Fruit fly (Drosophila melanogaster) S2 (cell line): ENCODE results near the gene CG15036.

ENCODE experiments used
- CG8478 ChIP-seq: fragments of >200 bp; optimal IDR thresholded peaks from 2 replicates; lab custom pipeline; 2018
- CTCF ChIP-seq, 2 experiments: fragments of >200 bp; optimal IDR thresholded peaks; 2 replicates each; lab custom pipeline; 2018

Gene CG15036

dm6 chrX:7406908-7407307, 17.7 kb downstream of the CG15036 start, which contains the start of gene CG32727:
Gene CG32727 (plus strand): TSS chrX:7407208.
- TF ChIP-seq CTCF (optimal IDR thresholded peaks at IDR 0.05; lab: Kevin White, UChicago) (no peak), CG8478 (no peak)

- TF ChIP-seq CTCF (optimal IDR thresholded peaks at IDR 0.05; lab: Kevin White, UChicago) (no peak), CG8478 (no peak)
Measured at dm6 chrX:7405697-7406096, 18.9 kb downstream of the CG15036 start, which contains the start of gene CG1677. Gene CG1677 (minus strand): TSS chrX:7405797.

dm6 chrX:7403074-7403473, 21.6 kb downstream of the CG15036 start, which contains the start of gene CG15035:
Gene CG15035 (minus strand): TSS chrX:7403174.
- no peak for TF ChIP-seq CTCF (optimal IDR thresholded peaks at IDR 0.05; lab: Kevin White, UChicago)
- TF ChIP-seq CG8478: no peak

DNA sequence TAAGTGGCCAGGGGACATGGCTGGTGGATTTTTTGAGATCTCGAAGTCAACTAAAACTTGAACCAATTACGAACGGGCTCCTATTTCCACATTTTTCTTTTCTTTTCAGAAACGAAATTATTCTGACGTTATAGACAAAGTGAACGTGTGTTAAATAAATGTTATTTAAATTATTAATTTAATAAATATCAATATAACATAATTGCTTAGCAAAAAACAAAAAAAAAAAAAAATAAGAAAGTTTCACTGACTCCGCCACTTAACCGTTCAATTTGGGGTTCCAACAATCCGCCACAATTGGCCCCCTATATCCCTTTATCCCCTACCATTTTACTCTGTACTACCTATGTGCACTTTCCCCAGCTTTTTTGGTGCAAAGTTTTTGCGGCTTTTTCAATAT, 41.8 kb downstream of the CG15036 start, which contains the start of gene CG42781:
CG42781 (minus strand) TSS at position 101 of the 400 bp plus-strand sequence.
- TF ChIP-seq CG8478 (no peak), CTCF (optimal IDR thresholded peaks at IDR 0.05; lab: Kevin White, UChicago) (no peak)

DNA sequence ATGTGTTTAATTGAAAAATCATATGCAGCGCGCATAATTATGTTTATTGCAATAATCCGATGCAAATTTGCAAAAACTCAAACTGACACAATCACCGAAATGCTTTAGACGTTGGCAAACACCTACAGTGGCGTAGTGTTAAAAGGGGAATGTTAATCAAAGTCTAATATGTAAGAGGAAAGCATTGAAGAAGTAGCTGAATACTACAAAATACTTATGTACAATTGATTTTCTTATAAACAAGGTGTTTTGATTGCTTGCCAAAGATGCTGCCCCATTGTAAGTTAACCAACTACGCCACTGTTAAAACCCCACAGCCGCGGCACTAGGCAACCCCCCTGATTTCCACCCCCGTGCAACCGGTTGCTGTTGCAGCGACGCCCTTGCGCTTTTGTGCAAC, 45.1 kb downstream of the CG15036 start:
- TF ChIP-seq CG8478 (no peak), CTCF (optimal IDR thresholded peaks at IDR 0.05; lab: Kevin White, UChicago) (no peak)

- TF ChIP-seq CG8478 (no peak), CTCF (optimal IDR thresholded peaks at IDR 0.05; lab: Kevin White, UChicago) (no peak)
Measured at dm6 chrX:7377840-7378239, 46.8 kb downstream of the CG15036 start, which contains the start of gene CheA7a. Gene CheA7a (plus strand): TSS chrX:7378140.
